Worm (Caenorhabditis elegans) whole organism, L1 larva: ENCODE data around the gene C41C4.9.
A peak's percentile ranks its signal among the peaks of the same experiment; 100 is the strongest.

ENCODE experiments used
- C04F5.9 ChIP-seq: sonication (generic microtip); optimal IDR thresholded peaks from 2 replicates; lab custom pipeline; 2016; ENCODE audit warnings: missing genetic modification characterization, missing compliant biosample characterization
- Y116A8C.19 ChIP-seq: sonication (generic microtip); optimal IDR thresholded peaks from 2 replicates; lab custom pipeline; 2016; ENCODE audit warnings: missing compliant biosample characterization, missing genetic modification characterization, borderline replicate concordance
- aly-2 ChIP-seq: fragments of 150-350 bp; optimal IDR thresholded peaks from 2 replicates; lab custom pipeline; 2014; ENCODE audit warnings: missing biosample characterization, missing genetic modification characterization
- blmp-1 ChIP-seq: fragments of 150-350 bp; optimal IDR thresholded peaks from 2 replicates; lab custom pipeline; 2014; ENCODE audit warnings: missing biosample characterization, missing genetic modification characterization
- ceh-63 ChIP-seq: fragments of 200-800 bp; sonication (Bioruptor generic); optimal IDR thresholded peaks from 2 replicates; lab custom pipeline; 2018; ENCODE audit warnings: mild to moderate bottlenecking, missing genetic modification characterization, missing compliant biosample characterization
- ceh-8 ChIP-seq: fragments of 200-800 bp; sonication (Bioruptor generic); optimal IDR thresholded peaks from 2 replicates; lab custom pipeline; 2018; ENCODE audit warnings: mild to moderate bottlenecking, missing genetic modification characterization, moderate library complexity, missing compliant biosample characterization
- ceh-88 ChIP-seq: fragments of 200-800 bp; sonication (Bioruptor generic); IDR thresholded peaks from 2 replicates; pipeline ENCODE4 v1.3.6; 2022; ENCODE audit warnings: missing genetic modification characterization, missing compliant biosample characterization
- dpl-1 ChIP-seq, 3 experiments: fragments of 150-350 bp in 2 of 3; sonication (generic microtip) in 1 of 3; optimal IDR thresholded peaks; 2 replicates each; lab custom pipeline; 2014 to 2017; ENCODE audit warnings: missing biosample characterization in 3 of 3, missing genetic modification characterization in 3 of 3, missing genetic modification reagents in 3 of 3
- efl-1 ChIP-seq, 4 experiments: fragments of 150-350 bp; optimal IDR thresholded peaks in 3 of 4; peaks in 1 of 4; 1 replicate in 1 of 4; 2 replicates in 3 of 4; lab custom pipeline; 2014; ENCODE audit warnings: missing biosample characterization in 2 of 4, missing genetic modification characterization in 2 of 4, missing genetic modification reagents in 2 of 4
- efl-3 ChIP-seq: fragments of 200-800 bp; sonication (Bioruptor generic); optimal IDR thresholded peaks from 2 replicates; lab custom pipeline; 2018; ENCODE audit warnings: mild to moderate bottlenecking, missing genetic modification characterization, missing compliant biosample characterization
- egl-27 ChIP-seq, 2 experiments: fragments of 150-350 bp in 1 of 2; sonication (generic microtip); optimal IDR thresholded peaks; 3 replicates each; lab custom pipeline; 2017 to 2018; ENCODE audit warnings: missing biosample characterization in 2 of 2, missing genetic modification characterization in 2 of 2, missing genetic modification reagents in 2 of 2
- elt-3 ChIP-seq, 6 experiments: fragments of 150-350 bp in 1 of 6; sonication (generic microtip); optimal IDR thresholded peaks; 2 replicates each; lab custom pipeline; 2017 to 2018; ENCODE audit warnings: missing biosample characterization in 6 of 6, missing genetic modification characterization in 6 of 6, inconsistent platforms in 1 of 6
- fkh-4 ChIP-seq: sonication (generic microtip); optimal IDR thresholded peaks from 2 replicates; lab custom pipeline; 2016; ENCODE audit warnings: missing compliant biosample characterization, missing genetic modification characterization, borderline replicate concordance
- fos-1 ChIP-seq: fragments of 150-350 bp; optimal IDR thresholded peaks from 2 replicates; lab custom pipeline; 2014; ENCODE audit warnings: missing biosample characterization, missing genetic modification characterization
- hlh-17 ChIP-seq: fragments of 200-800 bp; sonication (Bioruptor generic); optimal IDR thresholded peaks from 2 replicates; lab custom pipeline; 2018; ENCODE audit warnings: missing genetic modification characterization, mild to moderate bottlenecking, missing compliant biosample characterization, moderate library complexity, borderline replicate concordance
- hlh-4 ChIP-seq: sonication (generic microtip); optimal IDR thresholded peaks from 2 replicates; lab custom pipeline; 2016; ENCODE audit warnings: mild to moderate bottlenecking, missing genetic modification characterization, missing compliant biosample characterization
- isw-1 ChIP-seq: fragments of 200-800 bp; sonication (Bioruptor generic); IDR thresholded peaks from 2 replicates; pipeline ENCODE4 v1.3.6; 2022; ENCODE audit warnings: missing genetic modification characterization, missing compliant biosample characterization
- lin-15B ChIP-seq: fragments of 150-350 bp; sonication (generic microtip); optimal IDR thresholded peaks from 3 replicates; lab custom pipeline; 2014; ENCODE audit warnings: missing biosample characterization, missing genetic modification characterization
- lin-35 ChIP-seq, 2 experiments: fragments of 150-350 bp; optimal IDR thresholded peaks; 2 replicates each; lab custom pipeline; 2014; ENCODE audit warnings: missing biosample characterization in 2 of 2, missing genetic modification characterization in 2 of 2, missing genetic modification reagents in 2 of 2
- lin-39 ChIP-seq: fragments of 150-350 bp; optimal IDR thresholded peaks from 2 replicates; lab custom pipeline; 2014; ENCODE audit warnings: missing biosample characterization, missing genetic modification reagents, missing genetic modification characterization
- lsy-2 ChIP-seq, 2 experiments: fragments of 150-350 bp; optimal IDR thresholded peaks; 2 replicates each; lab custom pipeline; 2014; ENCODE audit warnings: missing biosample characterization in 2 of 2, missing genetic modification characterization in 2 of 2
- mab-9 ChIP-seq: fragments of 200-800 bp; sonication (Bioruptor generic); IDR thresholded peaks from 2 replicates; pipeline ENCODE4 v1.3.6; 2022; ENCODE audit warnings: missing genetic modification reagents, missing genetic modification characterization, missing compliant biosample characterization
- mdl-1 ChIP-seq, 2 experiments: fragments of 150-350 bp; optimal IDR thresholded peaks; 2 replicates each; lab custom pipeline; 2014 to 2017; ENCODE audit warnings: missing biosample characterization in 2 of 2, missing genetic modification characterization in 2 of 2, inconsistent platforms in 1 of 2
- mep-1 ChIP-seq: fragments of 150-350 bp; optimal IDR thresholded peaks from 2 replicates; lab custom pipeline; 2014; ENCODE audit warnings: missing biosample characterization, missing genetic modification characterization
- nhr-20 ChIP-seq: sonication (generic microtip); optimal IDR thresholded peaks from 2 replicates; lab custom pipeline; 2016; ENCODE audit warnings: mild to moderate bottlenecking, missing genetic modification characterization, missing compliant biosample characterization
- nhr-237 ChIP-seq: fragments of 150-350 bp; optimal IDR thresholded peaks from 2 replicates; lab custom pipeline; 2014; ENCODE audit warnings: missing biosample characterization, missing genetic modification characterization
- nhr-28 ChIP-seq: fragments of 150-350 bp; optimal IDR thresholded peaks from 2 replicates; lab custom pipeline; 2014; ENCODE audit warnings: missing biosample characterization, missing genetic modification characterization
- nhr-76 ChIP-seq: sonication (generic microtip); optimal IDR thresholded peaks from 2 replicates; lab custom pipeline; 2017; ENCODE audit warnings: missing biosample characterization, missing genetic modification characterization
- nhr-77 ChIP-seq: fragments of 150-350 bp; optimal IDR thresholded peaks from 2 replicates; lab custom pipeline; 2014; ENCODE audit warnings: missing biosample characterization, missing genetic modification characterization
- nhr-85 ChIP-seq: sonication (generic microtip); peaks from one replicate; lab custom pipeline; 2016; ENCODE audit warnings: missing genetic modification characterization, inconsistent platforms, missing compliant biosample characterization
- pax-3 ChIP-seq: fragments of 200-800 bp; sonication (Bioruptor generic); optimal IDR thresholded peaks from 2 replicates; lab custom pipeline; 2018; ENCODE audit warnings: mild to moderate bottlenecking, missing genetic modification characterization, moderate library complexity, missing compliant biosample characterization
- skn-1 ChIP-seq: fragments of 150-350 bp; optimal IDR thresholded peaks from 2 replicates; lab custom pipeline; 2014; ENCODE audit warnings: missing biosample characterization, missing genetic modification characterization
- sup-37 ChIP-seq: fragments of 200-800 bp; sonication (Bioruptor generic); optimal IDR thresholded peaks from 2 replicates; lab custom pipeline; 2018; ENCODE audit warnings: mild to moderate bottlenecking, missing genetic modification characterization, missing compliant biosample characterization
- swsn-7 ChIP-seq: sonication (generic microtip); optimal IDR thresholded peaks from 2 replicates; lab custom pipeline; 2016; ENCODE audit warnings: missing genetic modification characterization, missing compliant biosample characterization
- unc-130 ChIP-seq: fragments of 150-350 bp; optimal IDR thresholded peaks from 2 replicates; lab custom pipeline; 2017; ENCODE audit warnings: missing biosample characterization, missing genetic modification characterization, inconsistent platforms
- unc-86 ChIP-seq: sonication (generic microtip); optimal IDR thresholded peaks from 2 replicates; lab custom pipeline; 2016; ENCODE audit warnings: missing genetic modification characterization, missing compliant biosample characterization
- vab-15 ChIP-seq: sonication (generic microtip); optimal IDR thresholded peaks from 2 replicates; lab custom pipeline; 2017; ENCODE audit warnings: missing genotype, mild to moderate bottlenecking, missing genetic modification characterization, missing compliant biosample characterization
- xbp-1 ChIP-seq: sonication (generic microtip); optimal IDR thresholded peaks from 2 replicates; lab custom pipeline; 2016; ENCODE audit warnings: missing genetic modification characterization, missing compliant biosample characterization
- zag-1 ChIP-seq: fragments of 150-350 bp; optimal IDR thresholded peaks from 2 replicates; lab custom pipeline; 2014; ENCODE audit warnings: missing biosample characterization, missing genetic modification characterization
- zip-4 ChIP-seq: fragments of 200-800 bp; sonication (Bioruptor generic); optimal IDR thresholded peaks from 2 replicates; lab custom pipeline; 2018; ENCODE audit warnings: mild to moderate bottlenecking, missing genetic modification characterization, moderate library complexity, missing compliant biosample characterization

C41C4.9 gene

ce11 chrII:8143278-8143931 lies 36.0 kb downstream of the C41C4.9 start, which contains the start of the genes ints-11 and rpl-10 (continued):
- TF ChIP-seq lin-39 = no peak
- TF ChIP-seq hlh-17 (GFP tag; lab: Kevin White, UChicago) = no peak
- TF ChIP-seq mdl-1 (tag; optimal IDR thresholded peaks at IDR 0.05; lab: Kevin White, UChicago) = peak in 1 of 2 experiments; percentile 29
- no peak for TF ChIP-seq unc-86 (tag; lab: Kevin White, UChicago)
- peak; percentile 56 for TF ChIP-seq skn-1 (tag; lab: Kevin White, UChicago)
- TF ChIP-seq unc-130 (tag; lab: Kevin White, UChicago) = peak; percentile 58
- TF ChIP-seq hlh-4 (tag; lab: Kevin White, UChicago) = no peak
- TF ChIP-seq dpl-1 (GFP tag; optimal IDR thresholded peaks at IDR 0.05; lab: Kevin White, UChicago) = peak; percentile 51 to 74 (median 71)
- TF ChIP-seq nhr-20 (tag; lab: Kevin White, UChicago) = peak; percentile 27
- no peak for TF ChIP-seq sup-37
- TF ChIP-seq vab-15 = no peak
- peak; percentile 41 for TF ChIP-seq C04F5.9 (tag; lab: Kevin White, UChicago)
- TF ChIP-seq zip-4 (GFP tag; lab: Kevin White, UChicago) = no peak
- TF ChIP-seq lin-35 (GFP tag; optimal IDR thresholded peaks at IDR 0.05; lab: Kevin White, UChicago) = peak; percentile 79 to 83
- peak; percentile 48 for TF ChIP-seq xbp-1 (tag; lab: Kevin White, UChicago)
- TF ChIP-seq ceh-88 (GFP tag; lab: Robert Waterston, UW) = no peak
- no peak for TF ChIP-seq mab-9 (GFP tag; lab: Robert Waterston, UW)
- peak in 1 of 6 experiments; percentile 33 for TF ChIP-seq elt-3 (tag; optimal IDR thresholded peaks at IDR 0.05; lab: Kevin White, UChicago)
- no peak for TF ChIP-seq ceh-63 (GFP tag; lab: Kevin White, UChicago)
- TF ChIP-seq lin-15B (tag; lab: Kevin White, UChicago) = peak; percentile 43
- peak; percentile 66 for TF ChIP-seq blmp-1 (tag; lab: Kevin White, UChicago)
- no peak for TF ChIP-seq nhr-77 (tag; lab: Kevin White, UChicago)
- TF ChIP-seq nhr-85 (tag; lab: Kevin White, UChicago) = peak; percentile 72
- no peak for TF ChIP-seq fkh-4 (tag; lab: Kevin White, UChicago)
- no peak for TF ChIP-seq nhr-28 (tag; lab: Kevin White, UChicago)
- peak; percentile 29 for TF ChIP-seq swsn-7 (tag; lab: Kevin White, UChicago)
- no peak for TF ChIP-seq nhr-76 (tag; lab: Kevin White, UChicago)
- no peak for TF ChIP-seq ceh-8 (GFP tag; lab: Kevin White, UChicago)
- no peak for TF ChIP-seq efl-3 (GFP tag; lab: Kevin White, UChicago)
- no peak for TF ChIP-seq fos-1
- TF ChIP-seq isw-1 (GFP tag; lab: Robert Waterston, UW) = peak; percentile 31
- no peak for TF ChIP-seq zag-1 (tag; lab: Kevin White, UChicago)
- TF ChIP-seq pax-3 (tag; lab: Kevin White, UChicago) = no peak
- TF ChIP-seq nhr-237 (tag; lab: Kevin White, UChicago) = no peak

ce11 chrII:8144543-8144942 lies 37.1 kb downstream of the C41C4.9 start, which contains the start of gene F10B5.2:
Gene F10B5.2 (plus strand): TSS chrII:8144762.
- TF ChIP-seq nhr-85 (tag; lab: Kevin White, UChicago) (no peak), nhr-76 (tag; lab: Kevin White, UChicago) (no peak), egl-27 (tag; optimal IDR thresholded peaks at IDR 0.05; lab: Kevin White, UChicago) (no peak), aly-2 (no peak), efl-1 (optimal IDR thresholded peaks at IDR 0.05; lab: Kevin White, UChicago) (no peak), efl-1 (GFP tag; optimal IDR thresholded peaks at IDR 0.05 in 1 of 2; lab: Kevin White, UChicago) (peak in 1 of 2 experiments; percentile 75), lsy-2 (tag; optimal IDR thresholded peaks at IDR 0.05; lab: Kevin White, UChicago) (peak in 1 of 2 experiments; percentile 43), mep-1 (tag; lab: Kevin White, UChicago) (no peak), Y116A8C.19 (tag; lab: Kevin White, UChicago) (no peak)
- TF ChIP-seq, all 84 proteins: peak for 2
